Worm (Caenorhabditis elegans) whole organism, L4 larva: ENCODE measurements around the gene clec-145.

ENCODE experiments used
- F10B5.3 ChIP-seq: sonication (generic microtip); optimal IDR thresholded peaks from 2 replicates; lab custom pipeline; 2016; ENCODE audit warnings: mild to moderate bottlenecking, missing genetic modification characterization, missing compliant biosample characterization
- F37D6.2 ChIP-seq: sonication (generic microtip); optimal IDR thresholded peaks from 2 replicates; lab custom pipeline; 2016; ENCODE audit warnings: mild to moderate bottlenecking, missing genetic modification characterization, missing compliant biosample characterization
- F44E2.7 ChIP-seq: fragments of 200-800 bp; sonication (Bioruptor generic); IDR thresholded peaks from 2 replicates; pipeline ENCODE4 v2.1.2; 2022; ENCODE audit warnings: missing genetic modification characterization, missing compliant biosample characterization
- R02D3.7 ChIP-seq: fragments of 150-350 bp; sonication (generic microtip); optimal IDR thresholded peaks from 3 replicates; lab custom pipeline; 2014; ENCODE audit warnings: missing biosample characterization, missing genetic modification characterization
- T20F7.1 ChIP-seq: fragments of 200-800 bp; sonication (Bioruptor generic); optimal IDR thresholded peaks from 2 replicates; lab custom pipeline; 2018; ENCODE audit warnings: mild to moderate bottlenecking, missing genetic modification characterization, missing compliant biosample characterization
- Y48G9A.11 ChIP-seq: fragments of 200-800 bp; sonication (Bioruptor generic); IDR thresholded peaks from 2 replicates; pipeline ENCODE4 v1.3.6; 2022; ENCODE audit warnings: missing genetic modification reagents, missing genetic modification characterization, missing compliant biosample characterization
- Y75B8A.6 ChIP-seq: fragments of 200-800 bp; sonication (Bioruptor generic); IDR thresholded peaks from 2 replicates; pipeline ENCODE4 v1.3.6; 2022; ENCODE audit warnings: missing genetic modification reagents, missing genetic modification characterization, missing compliant biosample characterization
- ZK337.2 ChIP-seq: fragments of 200-800 bp; sonication (Bioruptor generic); IDR thresholded peaks from 2 replicates; pipeline ENCODE4 v1.3.6; 2022; ENCODE audit warnings: missing genetic modification reagents, missing genetic modification characterization, missing compliant biosample characterization
- aha-1 ChIP-seq: fragments of 150-350 bp; peaks from one replicate; lab custom pipeline; 2014; ENCODE audit warnings: missing biosample characterization, missing genetic modification characterization
- aly-2 ChIP-seq: sonication (generic microtip); optimal IDR thresholded peaks from 2 replicates; lab custom pipeline; 2018; ENCODE audit warnings: missing biosample characterization, missing genetic modification characterization
- attf-4 ChIP-seq: sonication (generic microtip); optimal IDR thresholded peaks from 3 replicates; lab custom pipeline; 2017; ENCODE audit warnings: missing biosample characterization, missing genetic modification characterization
- ceh-62 ChIP-seq: sonication (generic microtip); optimal IDR thresholded peaks from 2 replicates; lab custom pipeline; 2017; ENCODE audit warnings: missing biosample characterization, missing genetic modification characterization
- ceh-82 ChIP-seq: sonication (generic microtip); optimal IDR thresholded peaks from 2 replicates; lab custom pipeline; 2017; ENCODE audit warnings: missing biosample characterization, missing genetic modification characterization
- ces-1 ChIP-seq: fragments of 150-350 bp; sonication (generic microtip); optimal IDR thresholded peaks from 4 replicates; lab custom pipeline; 2014; ENCODE audit warnings: missing biosample characterization, missing genetic modification reagents, missing genetic modification characterization
- daf-16 ChIP-seq, 3 experiments: sonication (generic microtip); optimal IDR thresholded peaks; 2 replicates each; lab custom pipeline; 2016 to 2017; ENCODE audit warnings: missing genetic modification characterization in 3 of 3, missing genetic modification reagents in 3 of 3, mild to moderate bottlenecking in 2 of 3, missing compliant biosample characterization in 2 of 3, missing biosample characterization in 1 of 3, moderate library complexity in 1 of 3
- daf-19 ChIP-seq: fragments of 200-800 bp; sonication (Bioruptor generic); conservative IDR thresholded peaks from 2 replicates; pipeline ENCODE4 v1.3.6; 2022; ENCODE audit warnings: missing genetic modification characterization, missing compliant biosample characterization
- daf-8 ChIP-seq: fragments of 200-800 bp; sonication (Bioruptor generic); IDR thresholded peaks from 2 replicates; pipeline ENCODE4 v1.3.6; 2022; ENCODE audit warnings: missing genetic modification characterization, missing compliant biosample characterization
- dmd-6 ChIP-seq: fragments of 200-800 bp; sonication (Bioruptor generic); IDR thresholded peaks from 2 replicates; pipeline ENCODE4 v1.3.6; 2022; ENCODE audit warnings: missing genetic modification reagents, missing genetic modification characterization, missing compliant biosample characterization
- dmd-8 ChIP-seq: fragments of 200-800 bp; sonication (Bioruptor generic); IDR thresholded peaks from 2 replicates; pipeline ENCODE4 v1.3.6; 2022; ENCODE audit warnings: missing genetic modification characterization, missing compliant biosample characterization
- duxl-1 ChIP-seq: sonication (generic microtip); optimal IDR thresholded peaks from 2 replicates; lab custom pipeline; 2016; ENCODE audit warnings: mild to moderate bottlenecking, missing genetic modification characterization, moderate library complexity, missing compliant biosample characterization; ENCODE audit not compliant: poor library complexity
- egl-43 ChIP-seq: fragments of 200-800 bp; sonication (Bioruptor generic); IDR thresholded peaks from 2 replicates; pipeline ENCODE4 v1.3.6; 2022; ENCODE audit warnings: missing genetic modification reagents, missing genetic modification characterization, missing compliant biosample characterization
- fos-1 ChIP-seq: fragments of 150-350 bp; optimal IDR thresholded peaks from 2 replicates; lab custom pipeline; 2014; ENCODE audit warnings: missing biosample characterization, missing genetic modification characterization
- hlh-11 ChIP-seq: fragments of 200-800 bp; sonication (Bioruptor generic); optimal IDR thresholded peaks from 2 replicates; lab custom pipeline; 2018; ENCODE audit warnings: mild to moderate bottlenecking, missing genetic modification characterization, missing compliant biosample characterization
- hlh-30 ChIP-seq: sonication (generic microtip); optimal IDR thresholded peaks from 2 replicates; lab custom pipeline; 2017; ENCODE audit warnings: antibody characterized with exemption, mild to moderate bottlenecking, missing genetic modification characterization, missing compliant biosample characterization; ENCODE audit not compliant: insufficient read depth
- jun-1 ChIP-seq: fragments of 150-350 bp; optimal IDR thresholded peaks from 2 replicates; lab custom pipeline; 2014; ENCODE audit warnings: missing biosample characterization, missing genetic modification reagents, missing genetic modification characterization
- lin-29 ChIP-seq: fragments of 200-800 bp; sonication (Bioruptor generic); IDR thresholded peaks from 2 replicates; pipeline ENCODE4 v1.3.6; 2022; ENCODE audit warnings: missing genetic modification reagents, missing genetic modification characterization, missing compliant biosample characterization
- lin-38 ChIP-seq: fragments of 200-800 bp; sonication (Bioruptor generic); IDR thresholded peaks from 2 replicates; pipeline ENCODE4 v1.3.6; 2022; ENCODE audit warnings: missing genetic modification reagents, missing genetic modification characterization, missing compliant biosample characterization
- lin-39 ChIP-seq: fragments of 150-350 bp; optimal IDR thresholded peaks from 2 replicates; lab custom pipeline; 2014; ENCODE audit warnings: missing biosample characterization, missing genetic modification reagents, missing genetic modification characterization
- lir-3 ChIP-seq: sonication (generic microtip); optimal IDR thresholded peaks from 2 replicates; lab custom pipeline; 2016; ENCODE audit warnings: mild to moderate bottlenecking, missing genetic modification characterization, missing compliant biosample characterization
- mdl-1 ChIP-seq, 2 experiments: fragments of 150-350 bp in 1 of 2; sonication (generic microtip) in 1 of 2; optimal IDR thresholded peaks; 2 replicates each; lab custom pipeline; 2014 to 2017; ENCODE audit warnings: missing biosample characterization in 2 of 2, missing genetic modification characterization in 2 of 2
- mxl-3 ChIP-seq: fragments of 200-800 bp; sonication (Bioruptor generic); optimal IDR thresholded peaks from 2 replicates; lab custom pipeline; 2018; ENCODE audit warnings: mild to moderate bottlenecking, missing genetic modification characterization, missing compliant biosample characterization
- nhr-102 ChIP-seq: sonication (generic microtip); optimal IDR thresholded peaks from 2 replicates; lab custom pipeline; 2016; ENCODE audit warnings: mild to moderate bottlenecking, missing genetic modification characterization, moderate library complexity, missing compliant biosample characterization
- nhr-42 ChIP-seq: fragments of 200-800 bp; sonication (Bioruptor generic); IDR thresholded peaks from 2 replicates; pipeline ENCODE4 v1.3.6; 2022; ENCODE audit warnings: missing genetic modification characterization, missing compliant biosample characterization
- nhr-48 ChIP-seq: sonication (generic microtip); optimal IDR thresholded peaks from 2 replicates; lab custom pipeline; 2016; ENCODE audit warnings: mild to moderate bottlenecking, missing genetic modification characterization, missing compliant biosample characterization
- nhr-6 ChIP-seq: fragments of 150-350 bp; optimal IDR thresholded peaks from 2 replicates; lab custom pipeline; 2014; ENCODE audit warnings: missing biosample characterization, missing genetic modification characterization
- nhr-76 ChIP-seq: fragments of 150-350 bp; optimal IDR thresholded peaks from 2 replicates; lab custom pipeline; 2014; ENCODE audit warnings: missing biosample characterization, missing genetic modification characterization
- pqm-1 ChIP-seq: sonication (generic microtip); optimal IDR thresholded peaks from 2 replicates; lab custom pipeline; 2017; ENCODE audit warnings: missing biosample characterization, missing genetic modification characterization
- tag-97 ChIP-seq: fragments of 200-800 bp; sonication (Bioruptor generic); IDR thresholded peaks from 2 replicates; pipeline ENCODE4 v1.3.6; 2022; ENCODE audit warnings: missing genetic modification characterization, missing compliant biosample characterization
- tra-1 ChIP-seq: fragments of 200-800 bp; sonication (Bioruptor generic); IDR thresholded peaks from 2 replicates; pipeline ENCODE4 v1.3.6; 2022; ENCODE audit warnings: missing genetic modification reagents, missing genetic modification characterization, missing compliant biosample characterization
- unc-62 ChIP-seq, 3 experiments: fragments of 150-350 bp in 1 of 3; sonication (generic microtip); optimal IDR thresholded peaks in 2 of 3; peaks in 1 of 3; 1 replicate in 1 of 3; 2 replicates in 2 of 3; lab custom pipeline; 2014 to 2017; ENCODE audit warnings: missing biosample characterization in 3 of 3, missing genetic modification characterization in 3 of 3, missing genetic modification reagents in 3 of 3, missing genotype in 1 of 3
- zfp-2 ChIP-seq: sonication (generic microtip); optimal IDR thresholded peaks from 2 replicates; lab custom pipeline; 2016; ENCODE audit warnings: mild to moderate bottlenecking, missing genetic modification characterization, missing compliant biosample characterization
- zfp-3 ChIP-seq: fragments of 200-800 bp; sonication (Bioruptor generic); conservative IDR thresholded peaks from 2 replicates; pipeline ENCODE4 v1.3.6; 2022; ENCODE audit warnings: missing genetic modification reagents, missing genetic modification characterization, missing compliant biosample characterization

Gene clec-145

ce11 chrII:13617808-13618207, 27.4 kb upstream of the clec-145 start, which contains the start of gene gst-12:
gst-12 (minus strand) TSS chrII:13618061.
- TF ChIP-seq mxl-3 (GFP tag; lab: Kevin White, UChicago) = peak; percentile 79
- TF ChIP-seq aha-1 (tag; lab: Kevin White, UChicago) = peak; percentile 65
- TF ChIP-seq unc-62 (GFP tag; optimal IDR thresholded peaks at IDR 0.05 in 1 of 2; lab: Kevin White, UChicago) = peak in 1 of 2 experiments; percentile 68
- TF ChIP-seq unc-62 (tag; optimal IDR thresholded peaks at IDR 0.05; lab: Kevin White, UChicago) = no peak
- TF ChIP-seq attf-4 (tag; lab: Kevin White, UChicago) = no peak

DNA sequence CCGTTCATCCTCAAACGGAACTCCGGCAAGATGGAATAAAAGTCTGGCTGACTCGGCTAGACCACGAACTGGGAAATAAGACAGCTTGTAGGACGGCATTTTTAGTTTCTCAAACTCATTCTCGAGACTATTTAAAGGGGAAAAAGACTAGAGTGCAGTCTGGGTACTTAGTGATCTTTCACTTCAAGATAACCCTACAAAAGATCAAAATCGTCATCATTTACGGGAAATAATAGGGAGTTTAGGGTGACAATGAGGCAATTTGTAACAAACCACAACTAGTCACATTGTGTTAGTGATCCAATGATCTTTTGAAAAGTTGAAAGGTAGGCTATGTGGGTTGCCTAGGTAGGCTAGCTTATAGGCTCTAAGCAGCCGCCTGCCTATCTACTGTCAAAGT, 25.6 kb upstream of the clec-145 start, which contains the start of gene gst-14:
Gene gst-14, minus strand, starts transcription at position 101 of the 400 bp plus-strand sequence.
- TF ChIP-seq F44E2.7 (no peak), Y75B8A.6 (no peak), T20F7.1 (GFP tag; lab: Kevin White, UChicago) (no peak), R02D3.7 (tag; lab: Kevin White, UChicago) (no peak), tra-1 (GFP tag; lab: Robert Waterston, UW) (no peak), F37D6.2 (tag; lab: Kevin White, UChicago) (no peak)

- TF ChIP-seq Y75B8A.6 (no peak), lin-29 (no peak), lir-3 (no peak), ZK337.2 (GFP tag; lab: Robert Waterston, UW) (no peak), nhr-48 (no peak), zfp-2 (tag; lab: Kevin White, UChicago) (no peak), hlh-30 (peak; percentile 18), daf-16 (GFP tag; optimal IDR thresholded peaks at IDR 0.05; lab: Kevin White, UChicago) (no peak), daf-16 (tag; optimal IDR thresholded peaks at IDR 0.05; lab: Kevin White, UChicago) (peak; percentile 90), dmd-6 (GFP tag; lab: Robert Waterston, UW) (no peak), jun-1 (tag; lab: Kevin White, UChicago) (no peak), mdl-1 (tag; optimal IDR thresholded peaks at IDR 0.05; lab: Kevin White, UChicago) (peak in 1 of 2 experiments; percentile 44), nhr-76 (tag; lab: Kevin White, UChicago) (no peak), duxl-1 (no peak), fos-1 (no peak), daf-19 (GFP tag; lab: Robert Waterston, UW) (no peak), dmd-8 (GFP tag; lab: Robert Waterston, UW) (no peak), nhr-102 (no peak), aly-2 (no peak), tag-97 (GFP tag; lab: Robert Waterston, UW) (no peak), lin-38 (no peak), mxl-3 (GFP tag; lab: Kevin White, UChicago) (no peak), lin-39 (no peak), ceh-62 (tag; lab: Kevin White, UChicago) (no peak), ces-1 (GFP tag; lab: Kevin White, UChicago) (no peak), zfp-3 (GFP tag; lab: Robert Waterston, UW) (no peak), egl-43 (GFP tag; lab: Robert Waterston, UW) (no peak), hlh-11 (tag; lab: Kevin White, UChicago) (peak; percentile 62)
Observed at ce11 chrII:13614516-13614915, 24.2 kb upstream of the clec-145 start.

ce11 chrII:13613096-13613495, 22.7 kb upstream of the clec-145 start, which contains the start of gene gst-15:
gst-15 (minus strand) TSS chrII:13613196.
- TF ChIP-seq nhr-6 (no peak), Y48G9A.11 (GFP tag; lab: Robert Waterston, UW) (no peak), F10B5.3 (tag; lab: Kevin White, UChicago) (no peak), nhr-76 (tag; lab: Kevin White, UChicago) (no peak), nhr-42 (GFP tag; lab: Robert Waterston, UW) (no peak), daf-8 (no peak), ceh-82 (no peak), pqm-1 (tag; lab: Kevin White, UChicago) (no peak)
